Worm (Caenorhabditis elegans) whole organism, L1 larva: ENCODE data around the gene atz-1.
A peak's percentile ranks its signal among the peaks of the same experiment; 100 is the strongest.

ENCODE experiments used
- C04F5.9 ChIP-seq: sonication (generic microtip); optimal IDR thresholded peaks from 2 replicates; lab custom pipeline; 2016; ENCODE audit warnings: missing genetic modification characterization, missing compliant biosample characterization
- C34B4.2 ChIP-seq: sonication (generic microtip); optimal IDR thresholded peaks from 2 replicates; lab custom pipeline; 2017; ENCODE audit warnings: mild to moderate bottlenecking, missing genetic modification characterization, missing compliant biosample characterization
- F16B12.6 ChIP-seq: fragments of 150-350 bp; optimal IDR thresholded peaks from 2 replicates; lab custom pipeline; 2014; ENCODE audit warnings: missing biosample characterization, missing genetic modification characterization
- Y116A8C.19 ChIP-seq: sonication (generic microtip); optimal IDR thresholded peaks from 2 replicates; lab custom pipeline; 2016; ENCODE audit warnings: missing compliant biosample characterization, missing genetic modification characterization, borderline replicate concordance
- ama-1 ChIP-seq: fragments of 150-350 bp; optimal IDR thresholded peaks from 2 replicates; lab custom pipeline; 2014
- blmp-1 ChIP-seq: fragments of 150-350 bp; optimal IDR thresholded peaks from 2 replicates; lab custom pipeline; 2014; ENCODE audit warnings: missing biosample characterization, missing genetic modification characterization
- ceh-63 ChIP-seq: fragments of 200-800 bp; sonication (Bioruptor generic); optimal IDR thresholded peaks from 2 replicates; lab custom pipeline; 2018; ENCODE audit warnings: mild to moderate bottlenecking, missing genetic modification characterization, missing compliant biosample characterization
- ceh-82 ChIP-seq, 3 experiments: fragments of 150-350 bp in 1 of 3; sonication (generic microtip) in 2 of 3; optimal IDR thresholded peaks; 2 replicates each; lab custom pipeline; 2014 to 2017; ENCODE audit warnings: missing biosample characterization in 3 of 3, missing genetic modification characterization in 3 of 3
- ceh-90 ChIP-seq: sonication (generic microtip); optimal IDR thresholded peaks from 2 replicates; lab custom pipeline; 2016; ENCODE audit warnings: missing genetic modification characterization, missing compliant biosample characterization
- dpl-1 ChIP-seq, 3 experiments: fragments of 150-350 bp in 2 of 3; sonication (generic microtip) in 1 of 3; optimal IDR thresholded peaks; 2 replicates each; lab custom pipeline; 2014 to 2017; ENCODE audit warnings: missing biosample characterization in 3 of 3, missing genetic modification characterization in 3 of 3, missing genetic modification reagents in 3 of 3
- dsc-1 ChIP-seq: sonication (generic microtip); optimal IDR thresholded peaks from 2 replicates; lab custom pipeline; 2016; ENCODE audit warnings: mild to moderate bottlenecking, missing genetic modification characterization, missing compliant biosample characterization
- efl-1 ChIP-seq, 4 experiments: fragments of 150-350 bp; optimal IDR thresholded peaks in 3 of 4; peaks in 1 of 4; 1 replicate in 1 of 4; 2 replicates in 3 of 4; lab custom pipeline; 2014; ENCODE audit warnings: missing biosample characterization in 2 of 4, missing genetic modification characterization in 2 of 4, missing genetic modification reagents in 2 of 4
- efl-3 ChIP-seq: fragments of 200-800 bp; sonication (Bioruptor generic); optimal IDR thresholded peaks from 2 replicates; lab custom pipeline; 2018; ENCODE audit warnings: mild to moderate bottlenecking, missing genetic modification characterization, missing compliant biosample characterization
- egl-13 ChIP-seq: sonication (generic microtip); optimal IDR thresholded peaks from 2 replicates; lab custom pipeline; 2016; ENCODE audit warnings: missing genotype, missing genetic modification reagents, missing genetic modification characterization, missing compliant biosample characterization
- elt-2 ChIP-seq: sonication (generic microtip); optimal IDR thresholded peaks from 2 replicates; lab custom pipeline; 2016; ENCODE audit warnings: missing genetic modification characterization, mild to moderate bottlenecking, inconsistent platforms, missing compliant biosample characterization, missing genetic modification reagents
- elt-3 ChIP-seq, 6 experiments: fragments of 150-350 bp in 1 of 6; sonication (generic microtip); optimal IDR thresholded peaks; 2 replicates each; lab custom pipeline; 2017 to 2018; ENCODE audit warnings: missing biosample characterization in 6 of 6, missing genetic modification characterization in 6 of 6, inconsistent platforms in 1 of 6
- ets-5 ChIP-seq: fragments of 200-800 bp; sonication (Bioruptor generic); IDR thresholded peaks from 2 replicates; pipeline ENCODE4 v1.3.6; 2022; ENCODE audit warnings: missing genetic modification characterization, missing compliant biosample characterization
- fkh-4 ChIP-seq: sonication (generic microtip); optimal IDR thresholded peaks from 2 replicates; lab custom pipeline; 2016; ENCODE audit warnings: missing compliant biosample characterization, missing genetic modification characterization, borderline replicate concordance
- grh-1 ChIP-seq: fragments of 200-800 bp; sonication (Bioruptor generic); IDR thresholded peaks from 2 replicates; pipeline ENCODE4 v1.3.6; 2022; ENCODE audit warnings: missing genetic modification reagents, missing genetic modification characterization, missing compliant biosample characterization
- hlh-17 ChIP-seq: fragments of 200-800 bp; sonication (Bioruptor generic); optimal IDR thresholded peaks from 2 replicates; lab custom pipeline; 2018; ENCODE audit warnings: missing genetic modification characterization, mild to moderate bottlenecking, missing compliant biosample characterization, moderate library complexity, borderline replicate concordance
- hpl-2 ChIP-seq: fragments of 150-350 bp; optimal IDR thresholded peaks from 2 replicates; lab custom pipeline; 2014; ENCODE audit warnings: missing biosample characterization, missing genetic modification reagents, missing genetic modification characterization
- jun-1 ChIP-seq: fragments of 150-350 bp; optimal IDR thresholded peaks from 2 replicates; lab custom pipeline; 2014; ENCODE audit warnings: missing biosample characterization, missing genetic modification reagents, missing genetic modification characterization
- lin-35 ChIP-seq, 2 experiments: fragments of 150-350 bp; optimal IDR thresholded peaks; 2 replicates each; lab custom pipeline; 2014; ENCODE audit warnings: missing biosample characterization in 2 of 2, missing genetic modification characterization in 2 of 2, missing genetic modification reagents in 2 of 2
- lsy-2 ChIP-seq, 2 experiments: fragments of 150-350 bp; optimal IDR thresholded peaks; 2 replicates each; lab custom pipeline; 2014; ENCODE audit warnings: missing biosample characterization in 2 of 2, missing genetic modification characterization in 2 of 2
- mef-2 ChIP-seq: fragments of 150-350 bp; optimal IDR thresholded peaks from 2 replicates; lab custom pipeline; 2014; ENCODE audit warnings: missing biosample characterization, missing genetic modification characterization
- mep-1 ChIP-seq: fragments of 150-350 bp; optimal IDR thresholded peaks from 2 replicates; lab custom pipeline; 2014; ENCODE audit warnings: missing biosample characterization, missing genetic modification characterization
- nhr-20 ChIP-seq: sonication (generic microtip); optimal IDR thresholded peaks from 2 replicates; lab custom pipeline; 2016; ENCODE audit warnings: mild to moderate bottlenecking, missing genetic modification characterization, missing compliant biosample characterization
- nhr-237 ChIP-seq: fragments of 150-350 bp; optimal IDR thresholded peaks from 2 replicates; lab custom pipeline; 2014; ENCODE audit warnings: missing biosample characterization, missing genetic modification characterization
- nhr-76 ChIP-seq: sonication (generic microtip); optimal IDR thresholded peaks from 2 replicates; lab custom pipeline; 2017; ENCODE audit warnings: missing biosample characterization, missing genetic modification characterization
- nhr-84 ChIP-seq: sonication (generic microtip); optimal IDR thresholded peaks from 2 replicates; lab custom pipeline; 2017; ENCODE audit warnings: missing biosample characterization, missing genetic modification characterization
- nhr-85 ChIP-seq: sonication (generic microtip); peaks from one replicate; lab custom pipeline; 2016; ENCODE audit warnings: missing genetic modification characterization, inconsistent platforms, missing compliant biosample characterization
- nhr-90 ChIP-seq: sonication (generic microtip); optimal IDR thresholded peaks from 2 replicates; lab custom pipeline; 2016; ENCODE audit warnings: mild to moderate bottlenecking, missing genetic modification characterization, missing compliant biosample characterization; ENCODE audit not compliant: poor library complexity
- pag-3 ChIP-seq: sonication (generic microtip); optimal IDR thresholded peaks from 2 replicates; lab custom pipeline; 2017; ENCODE audit warnings: missing genetic modification characterization, mild to moderate bottlenecking, missing compliant biosample characterization, antibody characterized with exemption, borderline replicate concordance; ENCODE audit not compliant: insufficient read depth
- snpc-4 ChIP-seq: fragments of 150-350 bp; optimal IDR thresholded peaks from 2 replicates; lab custom pipeline; 2014; ENCODE audit warnings: missing biosample characterization, missing genetic modification characterization
- snu-23 ChIP-seq: sonication (generic microtip); optimal IDR thresholded peaks from 2 replicates; lab custom pipeline; 2016; ENCODE audit warnings: missing genetic modification characterization, missing compliant biosample characterization
- sup-37 ChIP-seq: fragments of 200-800 bp; sonication (Bioruptor generic); optimal IDR thresholded peaks from 2 replicates; lab custom pipeline; 2018; ENCODE audit warnings: mild to moderate bottlenecking, missing genetic modification characterization, missing compliant biosample characterization
- swsn-7 ChIP-seq: sonication (generic microtip); optimal IDR thresholded peaks from 2 replicates; lab custom pipeline; 2016; ENCODE audit warnings: missing genetic modification characterization, missing compliant biosample characterization
- unc-130 ChIP-seq: fragments of 150-350 bp; optimal IDR thresholded peaks from 2 replicates; lab custom pipeline; 2017; ENCODE audit warnings: missing biosample characterization, missing genetic modification characterization, inconsistent platforms
- zip-4 ChIP-seq: fragments of 200-800 bp; sonication (Bioruptor generic); optimal IDR thresholded peaks from 2 replicates; lab custom pipeline; 2018; ENCODE audit warnings: mild to moderate bottlenecking, missing genetic modification characterization, moderate library complexity, missing compliant biosample characterization
- ztf-11 ChIP-seq, 2 experiments: sonication (generic microtip); optimal IDR thresholded peaks; 2 replicates each; lab custom pipeline; 2016 to 2017; ENCODE audit warnings: missing genetic modification characterization in 2 of 2, missing biosample characterization in 1 of 2, missing compliant biosample characterization in 1 of 2
- ztf-4 ChIP-seq: fragments of 150-350 bp; optimal IDR thresholded peaks from 2 replicates; lab custom pipeline; 2014; ENCODE audit warnings: missing biosample characterization, missing genetic modification characterization

atz-1 gene

DNA sequence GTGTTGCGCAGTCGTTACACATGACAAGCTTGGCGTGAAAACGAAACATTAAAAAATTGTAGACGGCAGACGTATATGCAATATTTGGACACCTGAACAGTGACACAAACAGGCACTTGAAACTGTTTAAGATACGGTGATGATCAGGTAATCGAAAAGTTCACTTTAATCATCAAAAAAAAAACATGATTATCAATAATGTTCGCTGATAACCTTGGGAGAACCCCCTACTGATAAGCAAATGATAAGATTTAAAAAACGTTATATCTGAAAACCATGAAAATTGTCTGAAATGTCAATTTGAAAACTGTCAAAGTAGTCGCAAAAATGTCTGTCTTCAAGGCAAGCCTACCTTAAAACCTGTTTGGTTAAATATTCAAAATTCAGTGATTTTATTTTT lies 24.1 kb upstream of the atz-1 start:
- TF ChIP-seq nhr-84 (no peak), elt-2 (tag; lab: Kevin White, UChicago) (peak; percentile 5)

DNA sequence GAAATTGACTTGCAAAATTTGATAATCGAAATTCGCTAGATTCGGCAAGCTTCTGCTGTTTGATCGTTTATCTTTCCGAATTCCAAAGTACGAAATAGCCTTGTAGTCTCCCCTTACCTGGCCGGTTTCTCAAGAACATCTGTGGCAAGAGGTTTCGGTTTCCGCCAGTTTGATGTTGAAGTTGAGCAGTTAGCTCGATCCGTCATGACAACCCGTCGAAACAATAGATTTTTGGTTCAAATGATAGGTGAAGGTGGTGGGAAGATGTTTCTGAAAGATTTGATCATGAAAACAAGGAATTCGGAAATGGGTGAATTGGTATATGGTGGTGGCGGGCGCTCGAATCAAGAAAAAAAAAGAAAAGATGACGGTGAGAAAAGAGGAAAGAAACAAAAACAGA lies 22.5 kb upstream of the atz-1 start, which contains the start of gene acs-20:
Gene acs-20 (minus strand): TSS at position 270 of the 400 bp plus-strand sequence.
- TF ChIP-seq sup-37 (GFP tag; lab: Kevin White, UChicago) (no peak), efl-1 (optimal IDR thresholded peaks at IDR 0.05; lab: Kevin White, UChicago) (no peak), efl-1 (GFP tag; optimal IDR thresholded peaks at IDR 0.05 in 1 of 2; lab: Kevin White, UChicago) (peak in 1 of 2 experiments; percentile 74), ceh-82 (tag; optimal IDR thresholded peaks at IDR 0.05; lab: Kevin White, UChicago) (no peak), mef-2 (tag; lab: Kevin White, UChicago) (no peak)

DNA sequence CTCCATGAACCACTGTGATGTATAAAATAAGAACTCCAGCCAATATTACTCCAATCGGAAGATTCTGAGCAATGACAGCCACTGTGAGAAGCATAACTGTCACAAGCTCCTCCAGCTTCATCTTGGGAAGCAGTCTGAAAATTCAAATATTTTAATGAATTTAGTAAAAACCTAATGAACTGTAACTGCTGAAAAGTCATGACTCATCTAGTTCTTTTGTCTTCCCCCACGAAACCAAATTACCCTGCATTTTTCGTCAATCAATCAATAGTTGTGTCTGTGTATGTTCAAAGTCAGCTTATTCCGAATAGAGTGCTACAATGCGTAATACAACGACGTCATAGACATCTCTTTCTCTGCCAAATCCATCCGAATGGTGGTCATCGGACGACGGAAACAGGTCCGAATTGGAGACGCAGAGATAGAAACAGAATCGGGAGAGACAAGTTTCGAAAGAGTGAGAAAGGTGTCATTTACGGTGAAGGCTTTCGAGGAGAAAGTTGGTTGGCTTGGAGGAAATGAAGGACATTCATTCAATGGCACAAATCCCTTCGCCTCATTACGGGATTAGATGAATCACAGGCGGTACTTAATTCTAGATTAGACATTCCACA lies 20.8 kb upstream of the atz-1 start:
- TF ChIP-seq grh-1 (GFP tag; lab: Robert Waterston, UW) (peak; percentile 67), dpl-1 (GFP tag; optimal IDR thresholded peaks at IDR 0.05; lab: Kevin White, UChicago) (peak in 2 of 3 experiments; percentile 0 to 33), blmp-1 (tag; lab: Kevin White, UChicago) (peak; percentile 99), nhr-90 (peak; percentile 19), nhr-76 (tag; lab: Kevin White, UChicago) (no peak), lin-35 (GFP tag; optimal IDR thresholded peaks at IDR 0.05; lab: Kevin White, UChicago) (peak in 1 of 2 experiments; percentile 50), efl-3 (GFP tag; lab: Kevin White, UChicago) (no peak), C04F5.9 (tag; lab: Kevin White, UChicago) (no peak), elt-3 (tag; optimal IDR thresholded peaks at IDR 0.05; lab: Kevin White, UChicago) (peak in 1 of 6 experiments; percentile 28), snu-23 (GFP tag; lab: Kevin White, UChicago) (peak; percentile 18), swsn-7 (tag; lab: Kevin White, UChicago) (no peak), nhr-85 (peak; percentile 80), lsy-2 (tag; optimal IDR thresholded peaks at IDR 0.05; lab: Kevin White, UChicago) (peak; percentile 16 to 54), fkh-4 (tag; lab: Kevin White, UChicago) (no peak), nhr-20 (peak; percentile 15), pag-3 (tag; lab: Kevin White, UChicago) (no peak), mef-2 (tag; lab: Kevin White, UChicago) (no peak), efl-1 (optimal IDR thresholded peaks at IDR 0.05; lab: Kevin White, UChicago) (peak; percentile 23 to 28), efl-1 (GFP tag; optimal IDR thresholded peaks at IDR 0.05 in 1 of 2; lab: Kevin White, UChicago) (peak in 1 of 2 experiments; percentile 6), ztf-4 (peak; percentile 56), dsc-1 (tag; lab: Kevin White, UChicago) (peak; percentile 45), jun-1 (tag; lab: Kevin White, UChicago) (peak; percentile 15), ceh-63 (GFP tag; lab: Kevin White, UChicago) (no peak), mep-1 (tag; lab: Kevin White, UChicago) (peak; percentile 73)

DNA sequence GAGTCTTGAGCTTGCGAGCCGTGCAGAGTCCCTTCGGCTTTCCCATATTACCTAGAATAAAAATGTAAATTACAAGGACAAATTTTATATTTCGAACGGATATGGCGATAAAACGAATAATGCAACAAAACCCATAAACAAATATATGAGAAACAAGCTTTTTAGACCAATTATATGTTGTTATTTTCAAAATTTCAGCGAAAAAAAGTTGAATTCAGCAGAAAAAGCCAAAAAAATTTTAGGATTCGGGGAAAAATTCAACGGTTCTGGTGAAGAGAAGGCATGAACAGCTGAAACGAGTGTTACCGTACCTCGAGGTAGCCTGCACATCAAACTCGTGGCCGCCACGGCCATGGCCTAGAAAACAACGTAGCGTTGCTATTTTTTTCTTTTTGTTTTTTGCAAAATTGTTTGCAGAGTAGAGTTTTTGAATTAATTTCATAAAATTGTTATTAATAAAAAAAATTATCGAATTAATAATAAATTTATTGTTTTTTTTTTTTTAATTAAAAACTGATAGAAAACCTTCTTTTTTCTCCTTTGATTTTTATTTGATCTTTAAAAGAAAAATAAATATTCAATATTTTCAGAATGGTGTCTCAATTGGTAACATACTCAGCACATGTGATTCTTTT lies 15.2 kb upstream of the atz-1 start, which contains the start of the genes rps-23 and dpm-3:
Gene rps-23 (minus strand): TSS at position 51 of the 635 bp plus-strand sequence.
Gene dpm-3 (plus strand): TSS at position 585 of the 635 bp plus-strand sequence.
- no peak for TF ChIP-seq ets-5 (GFP tag; lab: Robert Waterston, UW)
- TF ChIP-seq egl-13: peak; percentile 91
- peak; percentile 98 for TF ChIP-seq unc-130 (tag; lab: Kevin White, UChicago)
- TF ChIP-seq dpl-1 (GFP tag; optimal IDR thresholded peaks at IDR 0.05; lab: Kevin White, UChicago): peak; percentile 83 to 88 (median 87)
- peak; percentile 52 for TF ChIP-seq zip-4 (GFP tag; lab: Kevin White, UChicago)
- peak; percentile 53 for TF ChIP-seq Y116A8C.19
- peak; percentile 91 to 98 (median 93) for TF ChIP-seq ceh-82 (tag; optimal IDR thresholded peaks at IDR 0.05; lab: Kevin White, UChicago)
- peak; percentile 94 for TF ChIP-seq nhr-20
- TF ChIP-seq ceh-90 (tag; lab: Kevin White, UChicago): peak; percentile 85
- no peak for TF ChIP-seq ceh-63 (GFP tag; lab: Kevin White, UChicago)
- TF ChIP-seq F16B12.6: peak; percentile 72
- peak; percentile 93 to 96 for TF ChIP-seq efl-1 (optimal IDR thresholded peaks at IDR 0.05; lab: Kevin White, UChicago)
- TF ChIP-seq efl-1 (GFP tag; optimal IDR thresholded peaks at IDR 0.05 in 1 of 2; lab: Kevin White, UChicago): peak; percentile 87 to 98
- TF ChIP-seq mep-1 (tag; lab: Kevin White, UChicago): peak; percentile 98
- TF ChIP-seq ztf-11 (tag; optimal IDR thresholded peaks at IDR 0.05; lab: Kevin White, UChicago): peak in 1 of 2 experiments; percentile 89
- peak; percentile 96 for TF ChIP-seq snu-23 (GFP tag; lab: Kevin White, UChicago)
- peak; percentile 75 for TF ChIP-seq snpc-4 (tag; lab: Kevin White, UChicago)
- TF ChIP-seq ama-1 (lab: Kevin White, UChicago): peak; percentile 20
- peak; percentile 8 for TF ChIP-seq pag-3 (tag; lab: Kevin White, UChicago)
- peak; percentile 62 for TF ChIP-seq nhr-237 (tag; lab: Kevin White, UChicago)
- TF ChIP-seq C34B4.2 (tag; lab: Kevin White, UChicago): no peak
- TF ChIP-seq hpl-2 (GFP tag; lab: Kevin White, UChicago): peak; percentile 55
- no peak for TF ChIP-seq hlh-17
- TF ChIP-seq elt-3 (tag; optimal IDR thresholded peaks at IDR 0.05; lab: Kevin White, UChicago): peak in 5 of 6 experiments; percentile 27 to 86 (median 72)
